Fruit fly (Drosophila melanogaster) whole organism, embryonic: ENCODE data around the gene CG45011.
A peak's percentile ranks its signal among the peaks of the same experiment; 100 is the strongest.

Source experiments
- BEAF-32 ChIP-seq: fragments of 200-800 bp; sonication (Bioruptor generic); optimal IDR thresholded peaks from 3 replicates; lab custom pipeline; 2017; ENCODE audit warnings: missing biosample characterization, missing genetic modification characterization, mild to moderate bottlenecking, moderate library complexity, missing genetic modification reagents
- Bgb ChIP-seq: fragments of 200-800 bp; sonication (Bioruptor generic); IDR thresholded peaks from 2 replicates; pipeline ENCODE4 v1.3.6; 2022; ENCODE audit warnings: missing biosample characterization, missing genetic modification characterization; ENCODE audit not compliant: partially characterized antibody
- C15 ChIP-seq: fragments of 200-800 bp; sonication (Bioruptor generic); IDR thresholded peaks from 3 replicates; pipeline ENCODE4 v1.3.6; 2022; ENCODE audit warnings: missing biosample characterization, missing genetic modification characterization
- CG11247 ChIP-seq: fragments of 200-800 bp; sonication (Bioruptor generic); IDR thresholded peaks from 2 replicates; pipeline ENCODE4 v1.3.6; 2022; ENCODE audit warnings: missing biosample characterization, missing genetic modification characterization
- CG1529 ChIP-seq: fragments of 200-800 bp; sonication (Bioruptor generic); optimal IDR thresholded peaks from 3 replicates; lab custom pipeline; 2018; ENCODE audit warnings: missing biosample characterization, missing genetic modification characterization
- CG15479 ChIP-seq: fragments of 200-800 bp; sonication (Bioruptor generic); optimal IDR thresholded peaks from 3 replicates; lab custom pipeline; 2019; ENCODE audit warnings: missing biosample characterization, mild to moderate bottlenecking, missing genetic modification characterization, moderate library complexity
- CG17568 ChIP-seq: fragments of 200-800 bp; sonication (Bioruptor generic); optimal IDR thresholded peaks from 2 replicates; lab custom pipeline; 2018; ENCODE audit warnings: missing biosample characterization, mild to moderate bottlenecking, missing genetic modification characterization, moderate library complexity
- CG30431 ChIP-seq: fragments of 200-800 bp; sonication (Bioruptor generic); optimal IDR thresholded peaks from 2 replicates; lab custom pipeline; 2017; ENCODE audit warnings: missing biosample characterization, missing genetic modification characterization
- CG3838 ChIP-seq: fragments of 200-800 bp; sonication (Bioruptor generic); optimal IDR thresholded peaks from 3 replicates; lab custom pipeline; 2016; ENCODE audit warnings: missing biosample characterization, missing genetic modification characterization
- CG4424 ChIP-seq: fragments of 200-800 bp; sonication (Bioruptor generic); optimal IDR thresholded peaks from 3 replicates; lab custom pipeline; 2016; ENCODE audit warnings: missing biosample characterization, missing genetic modification characterization
- CG8359 ChIP-seq: fragments of 200-800 bp; sonication (Bioruptor generic); optimal IDR thresholded peaks from 2 replicates; lab custom pipeline; 2017; ENCODE audit warnings: missing biosample characterization, mild to moderate bottlenecking, missing genetic modification characterization, borderline replicate concordance
- CG8388 ChIP-seq: fragments of 200-800 bp; sonication (Bioruptor generic); optimal IDR thresholded peaks from 2 replicates; lab custom pipeline; 2019; ENCODE audit warnings: missing biosample characterization, mild to moderate bottlenecking, missing genetic modification characterization, moderate library complexity
- CG8478 ChIP-seq: fragments of >200 bp; optimal IDR thresholded peaks from 2 replicates; lab custom pipeline; 2018
- CG9609 ChIP-seq: fragments of 200-800 bp; sonication (Bioruptor generic); optimal IDR thresholded peaks from 3 replicates; lab custom pipeline; 2016; ENCODE audit warnings: missing biosample characterization, missing genetic modification characterization
- CG9932 ChIP-seq: fragments of 200-800 bp; sonication (Bioruptor generic); IDR thresholded peaks from 2 replicates; pipeline ENCODE4 v1.3.6; 2022; ENCODE audit warnings: missing biosample characterization, missing genetic modification characterization
- Chrac-16 ChIP-seq: fragments of 200-800 bp; sonication (Bioruptor generic); optimal IDR thresholded peaks from 3 replicates; lab custom pipeline; 2016; ENCODE audit warnings: missing biosample characterization, missing genetic modification characterization
- E2f2 ChIP-seq: fragments of 200-800 bp; sonication (Bioruptor generic); IDR thresholded peaks from 2 replicates; pipeline ENCODE4 v1.3.6; 2022; ENCODE audit warnings: missing biosample characterization, missing genetic modification characterization
- Hmr ChIP-seq: fragments of 200-800 bp; sonication (Bioruptor generic); optimal IDR thresholded peaks from 3 replicates; lab custom pipeline; 2017; ENCODE audit warnings: mild to moderate bottlenecking, missing biosample characterization, missing genetic modification reagents, missing genetic modification characterization
- Hr3 ChIP-seq: fragments of 200-800 bp; sonication (Bioruptor generic); optimal IDR thresholded peaks from 3 replicates; lab custom pipeline; 2016; ENCODE audit warnings: missing biosample characterization, missing genetic modification characterization
- Hsf ChIP-seq: fragments of 200-800 bp; sonication (Bioruptor generic); optimal IDR thresholded peaks from 3 replicates; lab custom pipeline; 2016; ENCODE audit warnings: missing biosample characterization, missing genetic modification characterization
- Lim3 ChIP-seq: fragments of 200-800 bp; sonication (Bioruptor generic); IDR thresholded peaks from 2 replicates; pipeline ENCODE4 v1.3.6; 2022; ENCODE audit warnings: missing biosample characterization, missing genetic modification characterization
- Nf-YB ChIP-seq: fragments of 200-800 bp; sonication (Bioruptor generic); optimal IDR thresholded peaks from 3 replicates; lab custom pipeline; 2019; ENCODE audit warnings: missing biosample characterization, mild to moderate bottlenecking, missing genetic modification characterization, moderate library complexity
- Oaz ChIP-seq: fragments of 200-800 bp; sonication (Bioruptor generic); IDR thresholded peaks from 2 replicates; pipeline ENCODE4 v1.3.6; 2022; ENCODE audit warnings: missing biosample characterization, missing genetic modification characterization
- Oli ChIP-seq: fragments of 200-800 bp; sonication (Bioruptor generic); optimal IDR thresholded peaks from 2 replicates; lab custom pipeline; 2018; ENCODE audit warnings: missing biosample characterization, mild to moderate bottlenecking, missing genetic modification characterization, moderate library complexity
- Optix ChIP-seq: fragments of 200-800 bp; sonication (Bioruptor generic); IDR thresholded peaks from 3 replicates; pipeline ENCODE4 v1.3.6; 2022; ENCODE audit warnings: missing biosample characterization, missing genetic modification characterization
- Ptx1 ChIP-seq: fragments of 200-800 bp; sonication (Bioruptor generic); IDR thresholded peaks from 2 replicates; pipeline ENCODE4 v1.3.6; 2022; ENCODE audit warnings: missing biosample characterization, missing genetic modification characterization
- Rfx ChIP-seq: fragments of 200-800 bp; sonication (Bioruptor generic); IDR thresholded peaks from 2 replicates; pipeline ENCODE4 v1.3.6; 2022; ENCODE audit warnings: missing biosample characterization, missing genetic modification characterization
- Sox100B ChIP-seq: fragments of 200-800 bp; sonication (Bioruptor generic); optimal IDR thresholded peaks from 3 replicates; lab custom pipeline; 2018; ENCODE audit warnings: missing biosample characterization, mild to moderate bottlenecking, missing genetic modification characterization
- Sry-β ChIP-seq: fragments of 200-800 bp; sonication (Bioruptor generic); optimal IDR thresholded peaks from 2 replicates; lab custom pipeline; 2018; ENCODE audit warnings: missing biosample characterization, mild to moderate bottlenecking, missing genetic modification characterization, moderate library complexity
- Trl ChIP-seq, 3 experiments: fragments of >200 bp in 2 of 3; fragments of 200-800 bp in 1 of 3; sonication (Bioruptor generic) in 1 of 3; optimal IDR thresholded peaks; 2 replicates in 1 of 3; 3 replicates in 2 of 3; lab custom pipeline; 2016 to 2017; ENCODE audit warnings: missing biosample characterization in 1 of 3, missing genetic modification characterization in 1 of 3
- Xbp1 ChIP-seq: fragments of 200-800 bp; sonication (Bioruptor generic); optimal IDR thresholded peaks from 3 replicates; lab custom pipeline; 2016; ENCODE audit warnings: missing biosample characterization, mild to moderate bottlenecking, missing genetic modification characterization
- abd-A ChIP-seq: fragments of 200-800 bp; sonication (Bioruptor generic); optimal IDR thresholded peaks from 3 replicates; lab custom pipeline; 2019; ENCODE audit warnings: missing biosample characterization, mild to moderate bottlenecking, missing genetic modification characterization, moderate library complexity
- chm ChIP-seq: fragments of 200-800 bp; sonication (Bioruptor generic); IDR thresholded peaks from 2 replicates; pipeline ENCODE4 v1.3.6; 2022; ENCODE audit warnings: missing biosample characterization, missing genetic modification characterization
- ems ChIP-seq: fragments of 200-800 bp; sonication (Bioruptor generic); optimal IDR thresholded peaks from 3 replicates; lab custom pipeline; 2016; ENCODE audit warnings: missing biosample characterization, missing genetic modification characterization
- exex ChIP-seq: fragments of 200-800 bp; sonication (Bioruptor generic); optimal IDR thresholded peaks from 4 replicates; lab custom pipeline; 2018; ENCODE audit warnings: missing biosample characterization, mild to moderate bottlenecking, missing genetic modification characterization, moderate library complexity
- gfzf ChIP-seq: fragments of 200-800 bp; sonication (Bioruptor generic); optimal IDR thresholded peaks from 2 replicates; lab custom pipeline; 2016; ENCODE audit warnings: missing biosample characterization, mild to moderate bottlenecking, missing genetic modification characterization, moderate library complexity
- jigr1 ChIP-seq: fragments of 200-800 bp; sonication (Bioruptor generic); IDR thresholded peaks from 3 replicates; pipeline ENCODE4 v1.3.6; 2022; ENCODE audit warnings: missing biosample characterization, missing genetic modification characterization
- jumu ChIP-seq: fragments of 200-800 bp; sonication (Bioruptor generic); optimal IDR thresholded peaks from 3 replicates; lab custom pipeline; 2016; ENCODE audit warnings: missing biosample characterization, missing genetic modification characterization
- kni ChIP-seq: fragments of 200-800 bp; sonication (Bioruptor generic); optimal IDR thresholded peaks from 3 replicates; lab custom pipeline; 2017; ENCODE audit warnings: mild to moderate bottlenecking, missing biosample characterization, missing genetic modification reagents, missing genetic modification characterization
- nau ChIP-seq: fragments of 200-800 bp; sonication (Bioruptor generic); optimal IDR thresholded peaks from 3 replicates; lab custom pipeline; 2017; ENCODE audit warnings: missing biosample characterization, mild to moderate bottlenecking, missing genetic modification characterization, missing genetic modification reagents
- nom ChIP-seq: fragments of 200-800 bp; sonication (Bioruptor generic); optimal IDR thresholded peaks from 2 replicates; lab custom pipeline; 2017; ENCODE audit warnings: missing biosample characterization, missing genetic modification characterization, mild to moderate bottlenecking, moderate library complexity, missing genetic modification reagents
- org-1 ChIP-seq: fragments of 200-800 bp; sonication (Bioruptor generic); optimal IDR thresholded peaks from 2 replicates; lab custom pipeline; 2017; ENCODE audit warnings: missing biosample characterization, missing genetic modification characterization
- otp ChIP-seq: fragments of 200-800 bp; sonication (Bioruptor generic); IDR thresholded peaks from 3 replicates; pipeline ENCODE4, ENCODE4 v1.3.6; 2022; ENCODE audit warnings: missing biosample characterization, missing genetic modification characterization
- schlank ChIP-seq: fragments of 200-800 bp; sonication (Bioruptor generic); optimal IDR thresholded peaks from 2 replicates; lab custom pipeline; 2018; ENCODE audit warnings: missing biosample characterization, mild to moderate bottlenecking, missing genetic modification characterization
- sqz ChIP-seq: fragments of 200-800 bp; sonication (Bioruptor generic); optimal IDR thresholded peaks from 3 replicates; lab custom pipeline; 2018; ENCODE audit warnings: missing biosample characterization, mild to moderate bottlenecking, missing genetic modification characterization
- sr ChIP-seq: fragments of 200-800 bp; sonication (Bioruptor generic); IDR thresholded peaks from 3 replicates; pipeline ENCODE4 v1.3.6; 2022; ENCODE audit warnings: missing biosample characterization, missing genetic modification characterization
- tap ChIP-seq: fragments of 200-800 bp; optimal IDR thresholded peaks from 3 replicates; lab custom pipeline; 2019; ENCODE audit warnings: missing biosample characterization, mild to moderate bottlenecking, missing genetic modification characterization, moderate library complexity
- ttk ChIP-seq: fragments of 200-800 bp; sonication (Bioruptor generic); IDR thresholded peaks from 2 replicates; pipeline ENCODE4 v2.1.2; 2022; ENCODE audit warnings: missing biosample characterization, missing genetic modification characterization
- tx ChIP-seq: fragments of 200-800 bp; sonication (Bioruptor generic); optimal IDR thresholded peaks from 2 replicates; lab custom pipeline; 2016; ENCODE audit warnings: missing biosample characterization, missing genetic modification characterization
- wdn ChIP-seq: fragments of 200-800 bp; sonication (Bioruptor generic); IDR thresholded peaks from 2 replicates; pipeline ENCODE4 v1.3.6; 2022; ENCODE audit warnings: missing biosample characterization, missing genetic modification characterization
- wek ChIP-seq: fragments of 200-800 bp; sonication (Bioruptor generic); optimal IDR thresholded peaks from 3 replicates; lab custom pipeline; 2018; ENCODE audit warnings: missing biosample characterization, mild to moderate bottlenecking, missing genetic modification characterization, moderate library complexity
- zen ChIP-seq: fragments of 200-800 bp; sonication (Bioruptor generic); optimal IDR thresholded peaks from 3 replicates; lab custom pipeline; 2018; ENCODE audit warnings: missing biosample characterization, mild to moderate bottlenecking, missing genetic modification characterization, moderate library complexity

The CG45011 gene

dm6 chr2L:11813665-11814087 is 20.2 kb upstream of the CG45011 start, which contains the start of gene CycY (continued):
- TF ChIP-seq Ptx1 (GFP tag; lab: Robert Waterston, UW) (no peak), nau (no peak), CG17568 (no peak), Sox100B (no peak), C15 (GFP tag; lab: Robert Waterston, UW) (no peak), Rfx (GFP tag; lab: Robert Waterston, UW) (no peak), CG15479 (GFP tag; lab: Kevin White, UChicago) (no peak), jumu (no peak), abd-A (no peak), sr (GFP tag; lab: Robert Waterston, UW) (no peak), nom (GFP tag; lab: Kevin White, UChicago) (no peak), wdn (GFP tag; lab: Robert Waterston, UW) (no peak), Sry-β (GFP tag; lab: Kevin White, UChicago) (no peak), Hr3 (GFP tag; lab: Kevin White, UChicago) (no peak), CG9932 (GFP tag; lab: Robert Waterston, UW) (no peak), CG8388 (no peak), CG3838 (GFP tag; lab: Kevin White, UChicago) (no peak), Hmr (peak; percentile 62), CG11247 (GFP tag; lab: Robert Waterston, UW) (no peak), tx (GFP tag; lab: Kevin White, UChicago) (no peak), CG1529 (GFP tag; lab: Kevin White, UChicago) (no peak), CG9609 (GFP tag; lab: Kevin White, UChicago) (no peak), Xbp1 (GFP tag; lab: Kevin White, UChicago) (peak; percentile 34), org-1 (GFP tag; lab: Kevin White, UChicago) (no peak), CG30431 (no peak), chm (GFP tag; lab: Robert Waterston, UW) (no peak), CG4424 (GFP tag; lab: Kevin White, UChicago) (peak; percentile 19), wek (GFP tag; lab: Kevin White, UChicago) (no peak), kni (GFP tag; lab: Kevin White, UChicago) (no peak), otp (no peak), CG8478 (lab: Kevin White, UChicago) (no peak), Hsf (no peak), zen (tag; lab: Kevin White, UChicago) (peak; percentile 67), schlank (tag; lab: Kevin White, UChicago) (no peak), Nf-YB (no peak), Trl (optimal IDR thresholded peaks at IDR 0.05; lab: Kevin White, UChicago) (no peak), Trl (GFP tag; optimal IDR thresholded peaks at IDR 0.05; lab: Kevin White, UChicago) (no peak), Oaz (GFP tag; lab: Robert Waterston, UW) (no peak), CG8359 (GFP tag; lab: Kevin White, UChicago) (no peak), E2f2 (GFP tag; lab: Robert Waterston, UW) (peak; percentile 94), ems (no peak), Optix (no peak), Lim3 (GFP tag; lab: Robert Waterston, UW) (no peak), BEAF-32 (GFP tag; lab: Kevin White, UChicago) (peak; percentile 79), exex (tag; lab: Kevin White, UChicago) (no peak), sqz (no peak), Bgb (GFP tag; lab: Robert Waterston, UW) (peak; percentile 68), jigr1 (GFP tag; lab: Robert Waterston, UW) (no peak), tap (tag; lab: Kevin White, UChicago) (no peak), ttk (no peak), gfzf (GFP tag; lab: Kevin White, UChicago) (peak; percentile 81), Chrac-16 (GFP tag; lab: Kevin White, UChicago) (no peak), Oli (tag; lab: Kevin White, UChicago) (no peak)
